Worm (Caenorhabditis elegans) whole organism, L4 larva: ENCODE results near the gene cosa-1.
A peak's percentile ranks its signal among the peaks of the same experiment; 100 is the strongest.

Experiments
- D1046.2 ChIP-seq: fragments of 200-800 bp; sonication (Bioruptor generic); IDR thresholded peaks from 2 replicates; pipeline ENCODE4 v1.3.6; 2022; ENCODE audit warnings: missing genetic modification characterization, missing compliant biosample characterization
- F10B5.3 ChIP-seq: sonication (generic microtip); optimal IDR thresholded peaks from 2 replicates; lab custom pipeline; 2016; ENCODE audit warnings: mild to moderate bottlenecking, missing genetic modification characterization, missing compliant biosample characterization
- F37D6.2 ChIP-seq: sonication (generic microtip); optimal IDR thresholded peaks from 2 replicates; lab custom pipeline; 2016; ENCODE audit warnings: mild to moderate bottlenecking, missing genetic modification characterization, missing compliant biosample characterization
- T26A8.4 ChIP-seq: fragments of 200-800 bp; sonication (Bioruptor generic); IDR thresholded peaks from 2 replicates; pipeline ENCODE4 v1.3.6; 2022; ENCODE audit warnings: missing genetic modification characterization, missing compliant biosample characterization
- Y105C5A.15 ChIP-seq: fragments of 200-800 bp; sonication (Bioruptor generic); IDR thresholded peaks from 2 replicates; pipeline ENCODE4 v1.3.6; 2022; ENCODE audit warnings: missing genetic modification characterization, missing compliant biosample characterization
- Y5F2A.4 ChIP-seq: fragments of 200-800 bp; sonication (Bioruptor generic); optimal IDR thresholded peaks from 2 replicates; lab custom pipeline; 2018; ENCODE audit warnings: mild to moderate bottlenecking, missing genetic modification characterization, missing compliant biosample characterization
- aly-2 ChIP-seq: sonication (generic microtip); optimal IDR thresholded peaks from 2 replicates; lab custom pipeline; 2018; ENCODE audit warnings: missing biosample characterization, missing genetic modification characterization
- arid-1 ChIP-seq: fragments of 200-800 bp; sonication (Bioruptor generic); conservative IDR thresholded peaks from 2 replicates; pipeline ENCODE4 v1.3.6; 2022; ENCODE audit warnings: missing genetic modification reagents, missing genetic modification characterization, missing compliant biosample characterization
- ceh-28 ChIP-seq: fragments of 150-350 bp; optimal IDR thresholded peaks from 2 replicates; lab custom pipeline; 2014; ENCODE audit warnings: missing biosample characterization, missing genetic modification reagents, missing genetic modification characterization
- ceh-32 ChIP-seq: sonication (generic microtip); optimal IDR thresholded peaks from 2 replicates; lab custom pipeline; 2016; ENCODE audit warnings: mild to moderate bottlenecking, missing genetic modification characterization, missing compliant biosample characterization; ENCODE audit not compliant: poor library complexity
- ceh-44 ChIP-seq: fragments of 200-800 bp; sonication (Bioruptor generic); IDR thresholded peaks from 2 replicates; pipeline ENCODE4 v1.3.6; 2022; ENCODE audit warnings: missing genetic modification reagents, missing genetic modification characterization, missing compliant biosample characterization
- ceh-82 ChIP-seq: sonication (generic microtip); optimal IDR thresholded peaks from 2 replicates; lab custom pipeline; 2017; ENCODE audit warnings: missing biosample characterization, missing genetic modification characterization
- cey-2 ChIP-seq: sonication (generic microtip); optimal IDR thresholded peaks from 3 replicates; lab custom pipeline; 2017; ENCODE audit warnings: missing genetic modification characterization, mild to moderate bottlenecking, missing compliant biosample characterization, antibody characterized with exemption, borderline replicate concordance; ENCODE audit not compliant: insufficient read depth
- daf-12 ChIP-seq: fragments of 150-350 bp; optimal IDR thresholded peaks from 2 replicates; lab custom pipeline; 2014; ENCODE audit warnings: missing biosample characterization, missing genetic modification reagents, missing genetic modification characterization
- daf-16 ChIP-seq, 3 experiments: sonication (generic microtip); optimal IDR thresholded peaks; 2 replicates each; lab custom pipeline; 2016 to 2017; ENCODE audit warnings: missing genetic modification characterization in 3 of 3, missing genetic modification reagents in 3 of 3, mild to moderate bottlenecking in 2 of 3, missing compliant biosample characterization in 2 of 3, missing biosample characterization in 1 of 3, moderate library complexity in 1 of 3
- daf-19 ChIP-seq: fragments of 200-800 bp; sonication (Bioruptor generic); conservative IDR thresholded peaks from 2 replicates; pipeline ENCODE4 v1.3.6; 2022; ENCODE audit warnings: missing genetic modification characterization, missing compliant biosample characterization
- daf-8 ChIP-seq: fragments of 200-800 bp; sonication (Bioruptor generic); IDR thresholded peaks from 2 replicates; pipeline ENCODE4 v1.3.6; 2022; ENCODE audit warnings: missing genetic modification characterization, missing compliant biosample characterization
- dmd-6 ChIP-seq: fragments of 200-800 bp; sonication (Bioruptor generic); IDR thresholded peaks from 2 replicates; pipeline ENCODE4 v1.3.6; 2022; ENCODE audit warnings: missing genetic modification reagents, missing genetic modification characterization, missing compliant biosample characterization
- dmd-9 ChIP-seq: fragments of 200-800 bp; sonication (Bioruptor generic); IDR thresholded peaks from 2 replicates; pipeline ENCODE4 v1.3.6; 2022; ENCODE audit warnings: missing genetic modification reagents, missing genetic modification characterization, missing compliant biosample characterization
- dpl-1 ChIP-seq: fragments of 150-350 bp; optimal IDR thresholded peaks from 2 replicates; lab custom pipeline; 2014; ENCODE audit warnings: missing biosample characterization, missing genetic modification reagents, missing genetic modification characterization
- duxl-1 ChIP-seq: sonication (generic microtip); optimal IDR thresholded peaks from 2 replicates; lab custom pipeline; 2016; ENCODE audit warnings: mild to moderate bottlenecking, missing genetic modification characterization, moderate library complexity, missing compliant biosample characterization; ENCODE audit not compliant: poor library complexity
- dve-1 ChIP-seq: sonication (generic microtip); optimal IDR thresholded peaks from 2 replicates; lab custom pipeline; 2017; ENCODE audit warnings: antibody characterized with exemption, mild to moderate bottlenecking, missing genetic modification characterization, missing compliant biosample characterization; ENCODE audit not compliant: insufficient read depth
- fos-1 ChIP-seq: fragments of 150-350 bp; optimal IDR thresholded peaks from 2 replicates; lab custom pipeline; 2014; ENCODE audit warnings: missing biosample characterization, missing genetic modification characterization
- hlh-30 ChIP-seq: sonication (generic microtip); optimal IDR thresholded peaks from 2 replicates; lab custom pipeline; 2017; ENCODE audit warnings: antibody characterized with exemption, mild to moderate bottlenecking, missing genetic modification characterization, missing compliant biosample characterization; ENCODE audit not compliant: insufficient read depth
- hmg-1.1 ChIP-seq: fragments of 200-800 bp; sonication (Bioruptor generic); IDR thresholded peaks from 2 replicates; pipeline ENCODE4 v1.3.6; 2022; ENCODE audit warnings: missing genetic modification reagents, missing genetic modification characterization, missing compliant biosample characterization
- jun-1 ChIP-seq: fragments of 150-350 bp; optimal IDR thresholded peaks from 2 replicates; lab custom pipeline; 2014; ENCODE audit warnings: missing biosample characterization, missing genetic modification reagents, missing genetic modification characterization
- lin-1 ChIP-seq: fragments of 200-800 bp; sonication (Bioruptor generic); IDR thresholded peaks from 2 replicates; pipeline ENCODE4 v1.3.6; 2022; ENCODE audit warnings: missing genetic modification reagents, missing genetic modification characterization, missing compliant biosample characterization
- lin-39 ChIP-seq: fragments of 150-350 bp; optimal IDR thresholded peaks from 2 replicates; lab custom pipeline; 2014; ENCODE audit warnings: missing biosample characterization, missing genetic modification reagents, missing genetic modification characterization
- lir-3 ChIP-seq: sonication (generic microtip); optimal IDR thresholded peaks from 2 replicates; lab custom pipeline; 2016; ENCODE audit warnings: mild to moderate bottlenecking, missing genetic modification characterization, missing compliant biosample characterization
- madf-5 ChIP-seq, 2 experiments: fragments of 200-800 bp; sonication (Bioruptor generic); IDR thresholded peaks; 2 replicates each; pipeline ENCODE4 v1.3.6; 2022; ENCODE audit warnings: missing compliant biosample characterization in 2 of 2, missing genetic modification characterization in 2 of 2
- madf-9 ChIP-seq: fragments of 200-800 bp; sonication (Bioruptor generic); conservative IDR thresholded peaks from 2 replicates; pipeline ENCODE4 v1.3.6; 2022; ENCODE audit warnings: missing genetic modification reagents, missing genetic modification characterization, missing compliant biosample characterization
- mdl-1 ChIP-seq, 2 experiments: fragments of 150-350 bp in 1 of 2; sonication (generic microtip) in 1 of 2; optimal IDR thresholded peaks; 2 replicates each; lab custom pipeline; 2014 to 2017; ENCODE audit warnings: missing biosample characterization in 2 of 2, missing genetic modification characterization in 2 of 2
- mes-2 ChIP-seq: sonication (generic microtip); optimal IDR thresholded peaks from 2 replicates; lab custom pipeline; 2016; ENCODE audit warnings: missing genotype, mild to moderate bottlenecking, missing genetic modification characterization, missing compliant biosample characterization; ENCODE audit not compliant: poor library complexity, severe bottlenecking
- mxl-3 ChIP-seq: fragments of 200-800 bp; sonication (Bioruptor generic); optimal IDR thresholded peaks from 2 replicates; lab custom pipeline; 2018; ENCODE audit warnings: mild to moderate bottlenecking, missing genetic modification characterization, missing compliant biosample characterization
- nhr-28 ChIP-seq: fragments of 150-350 bp; optimal IDR thresholded peaks from 2 replicates; lab custom pipeline; 2014; ENCODE audit warnings: missing biosample characterization, missing genetic modification characterization
- nhr-48 ChIP-seq: sonication (generic microtip); optimal IDR thresholded peaks from 2 replicates; lab custom pipeline; 2016; ENCODE audit warnings: mild to moderate bottlenecking, missing genetic modification characterization, missing compliant biosample characterization
- nhr-77 ChIP-seq: fragments of 150-350 bp; optimal IDR thresholded peaks from 2 replicates; lab custom pipeline; 2014; ENCODE audit warnings: missing biosample characterization, missing genetic modification characterization
- php-3 ChIP-seq: fragments of 200-800 bp; sonication (Bioruptor generic); IDR thresholded peaks from 2 replicates; pipeline ENCODE4 v1.3.6; 2022; ENCODE audit warnings: missing genetic modification reagents, missing genetic modification characterization, missing compliant biosample characterization
- pqm-1 ChIP-seq: sonication (generic microtip); optimal IDR thresholded peaks from 2 replicates; lab custom pipeline; 2017; ENCODE audit warnings: missing biosample characterization, missing genetic modification characterization
- rbr-2 ChIP-seq: sonication (generic microtip); optimal IDR thresholded peaks from 2 replicates; lab custom pipeline; 2016; ENCODE audit warnings: missing genotype, missing genetic modification characterization, missing compliant biosample characterization
- set-16 ChIP-seq: fragments of 200-800 bp; sonication (Bioruptor generic); IDR thresholded peaks from 2 replicates; pipeline ENCODE4 v1.3.6; 2022; ENCODE audit warnings: missing genetic modification reagents, missing genetic modification characterization, missing compliant biosample characterization
- spr-3 ChIP-seq: fragments of 200-800 bp; sonication (Bioruptor generic); optimal IDR thresholded peaks from 2 replicates; lab custom pipeline; 2018; ENCODE audit warnings: mild to moderate bottlenecking, missing genetic modification characterization, missing compliant biosample characterization
- tag-97 ChIP-seq: fragments of 200-800 bp; sonication (Bioruptor generic); IDR thresholded peaks from 2 replicates; pipeline ENCODE4 v1.3.6; 2022; ENCODE audit warnings: missing genetic modification characterization, missing compliant biosample characterization
- unc-130 ChIP-seq: sonication (generic microtip); optimal IDR thresholded peaks from 2 replicates; lab custom pipeline; 2016; ENCODE audit warnings: missing genetic modification reagents, missing genetic modification characterization, missing compliant biosample characterization
- unc-39 ChIP-seq: sonication (generic microtip); optimal IDR thresholded peaks from 2 replicates; lab custom pipeline; 2017; ENCODE audit warnings: missing biosample characterization, missing genetic modification characterization
- unc-62 ChIP-seq, 3 experiments: fragments of 150-350 bp in 1 of 3; sonication (generic microtip); optimal IDR thresholded peaks in 2 of 3; peaks in 1 of 3; 1 replicate in 1 of 3; 2 replicates in 2 of 3; lab custom pipeline; 2014 to 2017; ENCODE audit warnings: missing biosample characterization in 3 of 3, missing genetic modification characterization in 3 of 3, missing genetic modification reagents in 3 of 3, missing genotype in 1 of 3
- zfp-2 ChIP-seq: sonication (generic microtip); optimal IDR thresholded peaks from 2 replicates; lab custom pipeline; 2016; ENCODE audit warnings: mild to moderate bottlenecking, missing genetic modification characterization, missing compliant biosample characterization
- zfp-3 ChIP-seq: fragments of 200-800 bp; sonication (Bioruptor generic); conservative IDR thresholded peaks from 2 replicates; pipeline ENCODE4 v1.3.6; 2022; ENCODE audit warnings: missing genetic modification reagents, missing genetic modification characterization, missing compliant biosample characterization
- zip-11 ChIP-seq: fragments of 200-800 bp; sonication (Bioruptor generic); IDR thresholded peaks from 2 replicates; pipeline ENCODE4 v1.3.6; 2022; ENCODE audit warnings: missing genetic modification characterization, missing compliant biosample characterization
- ztf-7 ChIP-seq: fragments of 150-350 bp; optimal IDR thresholded peaks from 2 replicates; lab custom pipeline; 2014; ENCODE audit warnings: missing biosample characterization, missing genetic modification characterization

The cosa-1 gene

DNA sequence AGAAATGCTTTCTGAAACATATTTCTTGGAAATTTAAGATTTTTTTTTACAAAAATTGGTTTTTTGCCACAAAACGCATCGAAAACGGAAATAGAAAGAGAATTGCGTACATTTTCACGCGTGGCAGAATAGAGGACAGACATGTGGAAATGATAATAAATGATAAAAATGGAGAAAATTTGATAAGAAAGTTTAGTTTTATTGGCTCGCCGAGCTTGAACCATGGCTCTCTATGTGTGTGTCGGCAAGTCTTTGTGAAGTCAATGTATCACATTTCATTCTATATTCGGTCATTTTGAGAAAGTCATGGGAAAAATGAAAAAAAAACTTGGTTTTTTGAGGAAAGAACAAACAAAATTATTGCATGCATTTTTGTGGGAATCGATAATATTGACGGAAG lies 38.5 kb upstream of the cosa-1 start:
- TF ChIP-seq hlh-30 (tag; lab: Kevin White, UChicago) (peak; percentile 11), zfp-3 (GFP tag; lab: Robert Waterston, UW) (no peak), madf-5 (GFP tag; IDR thresholded peaks at IDR 0.05; lab: Robert Waterston, UW) (no peak), set-16 (no peak), pqm-1 (tag; lab: Kevin White, UChicago) (peak; percentile 76), F10B5.3 (tag; lab: Kevin White, UChicago) (no peak), ceh-32 (tag; lab: Kevin White, UChicago) (no peak), dve-1 (peak; percentile 28), mes-2 (tag; lab: Kevin White, UChicago) (no peak), cey-2 (no peak), mxl-3 (GFP tag; lab: Kevin White, UChicago) (no peak), zip-11 (GFP tag; lab: Robert Waterston, UW) (no peak), T26A8.4 (GFP tag; lab: Robert Waterston, UW) (no peak), unc-39 (tag; lab: Kevin White, UChicago) (no peak), ztf-7 (tag; lab: Kevin White, UChicago) (no peak), ceh-44 (GFP tag; lab: Robert Waterston, UW) (no peak), ceh-82 (tag; lab: Kevin White, UChicago) (no peak), madf-9 (GFP tag; lab: Robert Waterston, UW) (no peak), F37D6.2 (tag; lab: Kevin White, UChicago) (no peak), dpl-1 (GFP tag; lab: Kevin White, UChicago) (no peak), tag-97 (GFP tag; lab: Robert Waterston, UW) (no peak), arid-1 (GFP tag; lab: Robert Waterston, UW) (no peak), D1046.2 (GFP tag; lab: Robert Waterston, UW) (no peak), lir-3 (tag; lab: Kevin White, UChicago) (no peak), hmg-1.1 (GFP tag; lab: Robert Waterston, UW) (no peak), mdl-1 (tag; optimal IDR thresholded peaks at IDR 0.05; lab: Kevin White, UChicago) (peak in 1 of 2 experiments; percentile 29), spr-3 (GFP tag; lab: Kevin White, UChicago) (no peak), dmd-6 (peak; percentile 46), daf-19 (GFP tag; lab: Robert Waterston, UW) (no peak), unc-130 (no peak), zfp-2 (tag; lab: Kevin White, UChicago) (no peak), Y105C5A.15 (GFP tag; lab: Robert Waterston, UW) (no peak), aly-2 (tag; lab: Kevin White, UChicago) (no peak), duxl-1 (no peak), unc-62 (GFP tag; optimal IDR thresholded peaks at IDR 0.05 in 1 of 2; lab: Kevin White, UChicago) (peak in 1 of 2 experiments; percentile 27), unc-62 (tag; optimal IDR thresholded peaks at IDR 0.05; lab: Kevin White, UChicago) (no peak), Y5F2A.4 (GFP tag; lab: Kevin White, UChicago) (no peak), nhr-28 (tag; lab: Kevin White, UChicago) (peak; percentile 45), lin-1 (GFP tag; lab: Robert Waterston, UW) (no peak), daf-16 (GFP tag; optimal IDR thresholded peaks at IDR 0.05; lab: Kevin White, UChicago) (no peak), daf-16 (tag; optimal IDR thresholded peaks at IDR 0.05; lab: Kevin White, UChicago) (peak; percentile 30), jun-1 (tag; lab: Kevin White, UChicago) (no peak), fos-1 (no peak), dmd-9 (GFP tag; lab: Robert Waterston, UW) (no peak), daf-12 (tag; lab: Kevin White, UChicago) (no peak), daf-8 (no peak), nhr-48 (no peak), nhr-77 (tag; lab: Kevin White, UChicago) (peak; percentile 2), lin-39 (tag; lab: Kevin White, UChicago) (no peak), php-3 (peak; percentile 63; the same call in 1 of the 2 replicates), ceh-28 (tag; lab: Kevin White, UChicago) (no peak), rbr-2 (tag; lab: Kevin White, UChicago) (no peak)
